Worm (Caenorhabditis elegans) whole organism, L3 larva: ENCODE data around the gene nhr-27.

Experiments used
- ama-1 ChIP-seq: fragments of 150-350 bp; optimal IDR thresholded peaks from 2 replicates; lab custom pipeline; 2018
- elt-2 ChIP-seq: sonication (generic microtip); optimal IDR thresholded peaks from 2 replicates; lab custom pipeline; 2016; ENCODE audit warnings: missing genetic modification reagents, mild to moderate bottlenecking, missing genetic modification characterization, missing compliant biosample characterization
- tbx-2 ChIP-seq: sonication (generic microtip); optimal IDR thresholded peaks from 2 replicates; lab custom pipeline; 2016; ENCODE audit warnings: mild to moderate bottlenecking, missing genetic modification characterization, missing compliant biosample characterization

- TF ChIP-seq tbx-2 (tag; lab: Kevin White, UChicago) = peak; percentile 34
- no peak for TF ChIP-seq elt-2 (tag; lab: Kevin White, UChicago)
- no peak for TF ChIP-seq ama-1 (lab: Kevin White, UChicago)
Observed at ce11 chrX:12693150-12693589, 114.9 kb downstream of the nhr-27 start.
